Worm (Caenorhabditis elegans): ENCODE data around the gene C35D10.5.

Gene C35D10.5

DNA sequence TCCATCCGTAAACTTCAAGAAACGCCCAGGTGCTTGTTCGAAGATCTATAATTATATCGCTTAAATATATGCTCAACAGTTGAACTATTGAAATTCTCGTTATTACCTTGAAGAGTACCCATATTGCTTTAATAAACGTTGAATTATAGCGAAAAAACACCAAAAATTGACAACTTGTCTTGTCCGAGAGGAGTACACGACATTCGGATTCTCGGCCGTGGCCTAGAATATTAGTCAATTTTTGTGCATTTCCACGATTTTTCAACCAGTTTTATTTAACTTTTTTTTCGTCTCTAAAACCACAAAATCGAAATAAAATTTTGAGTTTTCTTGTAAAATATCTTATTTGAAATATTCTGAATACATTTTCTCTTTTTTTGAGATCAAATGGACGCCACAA is 50.2 kb downstream of the C35D10.5 start, which contains the start of the genes F26F4.9 and cee-1 (continued):
- TF ChIP-seq nhr-10 (tag; optimal IDR thresholded peaks at IDR 0.05) (no peak), zip-11 (GFP tag; IDR thresholded peaks at IDR 0.05) (no peak), lin-1 (GFP tag; IDR thresholded peaks at IDR 0.05) (no peak), jun-1 (tag; optimal IDR thresholded peaks at IDR 0.05) (no peak), nhr-6 (tag; optimal IDR thresholded peaks at IDR 0.05) (no peak), ceh-82 (tag; optimal IDR thresholded peaks at IDR 0.05) (no peak), mes-2 (tag; optimal IDR thresholded peaks at IDR 0.05; ENCODE audit: poor library complexity, severe bottlenecking) (peak; percentile 97), nhr-237 (tag; optimal IDR thresholded peaks at IDR 0.05) (no peak), daf-8 (GFP tag; IDR thresholded peaks at IDR 0.05) (no peak), mxl-2 (GFP tag; conservative IDR thresholded peaks at IDR 0.05) (no peak), vab-7 (GFP tag; IDR thresholded peaks at IDR 0.05) (no peak), daf-19 (GFP tag; conservative IDR thresholded peaks at IDR 0.05) (no peak), nhr-28 (tag; optimal IDR thresholded peaks at IDR 0.05) (peak; percentile 8), sdz-12 (GFP tag; optimal IDR thresholded peaks at IDR 0.05) (no peak), snpc-1.2 (GFP tag; IDR thresholded peaks at IDR 0.05) (no peak), fos-1 (tag; optimal IDR thresholded peaks at IDR 0.05) (no peak), fkh-10 (GFP tag; optimal IDR thresholded peaks at IDR 0.05) (no peak), F49E8.2 (tag; optimal IDR thresholded peaks at IDR 0.05; ENCODE audit: borderline replicate concordance) (peak; percentile 4), nhr-41 (GFP tag; IDR thresholded peaks at IDR 0.05) (no peak), zag-1 (tag; optimal IDR thresholded peaks at IDR 0.05) (no peak), lsy-2 (tag; optimal IDR thresholded peaks at IDR 0.05) (peak in 1 of 2 experiments; percentile 74), nhr-11 (tag; optimal IDR thresholded peaks at IDR 0.05) (no peak)

All from whole organism, L4 larva.